Fruit fly (Drosophila melanogaster) whole organism, embryonic: ENCODE results near the gene CG32483.

Experiments used
- Atf3 ChIP-seq: fragments of 200-800 bp; sonication (Bioruptor generic); optimal IDR thresholded peaks from 3 replicates; lab custom pipeline; 2016; ENCODE audit warnings: missing biosample characterization, missing genetic modification characterization
- B-H1 ChIP-seq: fragments of 200-800 bp; sonication (Bioruptor generic); IDR thresholded peaks from 3 replicates; pipeline ENCODE4 v1.3.6; 2022; ENCODE audit warnings: missing biosample characterization, missing genetic modification characterization
- Bdp1 ChIP-seq: fragments of 200-800 bp; sonication (Bioruptor generic); optimal IDR thresholded peaks from 3 replicates; lab custom pipeline; 2016; ENCODE audit warnings: missing biosample characterization, missing genetic modification characterization
- Blimp-1 ChIP-seq: fragments of 200-800 bp; sonication (Bioruptor generic); optimal IDR thresholded peaks from 3 replicates; lab custom pipeline; 2018; ENCODE audit warnings: missing biosample characterization, missing genetic modification characterization, mild to moderate bottlenecking, moderate library complexity, missing genetic modification reagents
- CG10543 ChIP-seq: fragments of 200-800 bp; sonication (Bioruptor generic); optimal IDR thresholded peaks from 3 replicates; lab custom pipeline; 2017; ENCODE audit warnings: missing biosample characterization, mild to moderate bottlenecking, missing genetic modification characterization, moderate library complexity
- CG12659 ChIP-seq: fragments of 200-800 bp; sonication (Bioruptor generic); optimal IDR thresholded peaks from 3 replicates; lab custom pipeline; 2017; ENCODE audit warnings: mild to moderate bottlenecking, missing biosample characterization, missing genetic modification reagents, missing genetic modification characterization
- CG12942 ChIP-seq: fragments of 200-800 bp; sonication (Bioruptor generic); optimal IDR thresholded peaks from 3 replicates; lab custom pipeline; 2016; ENCODE audit warnings: missing biosample characterization, missing genetic modification characterization
- CG13123 ChIP-seq: fragments of 200-800 bp; sonication (Bioruptor generic); optimal IDR thresholded peaks from 2 replicates; lab custom pipeline; 2016; ENCODE audit warnings: missing biosample characterization, missing genetic modification characterization
- CG13775 ChIP-seq: fragments of 200-800 bp; sonication (Bioruptor generic); optimal IDR thresholded peaks from 3 replicates; lab custom pipeline; 2017; ENCODE audit warnings: missing biosample characterization, mild to moderate bottlenecking, missing genetic modification characterization
- CG14710 ChIP-seq: fragments of 200-800 bp; sonication (Bioruptor generic); optimal IDR thresholded peaks from 3 replicates; lab custom pipeline; 2019; ENCODE audit warnings: missing biosample characterization, mild to moderate bottlenecking, missing genetic modification characterization, moderate library complexity
- CG15696 ChIP-seq: fragments of 200-800 bp; sonication (Bioruptor generic); optimal IDR thresholded peaks from 2 replicates; lab custom pipeline; 2019; ENCODE audit warnings: missing biosample characterization, mild to moderate bottlenecking, missing genetic modification characterization, moderate library complexity
- CG17568 ChIP-seq: fragments of 200-800 bp; sonication (Bioruptor generic); optimal IDR thresholded peaks from 2 replicates; lab custom pipeline; 2018; ENCODE audit warnings: missing biosample characterization, mild to moderate bottlenecking, missing genetic modification characterization, moderate library complexity
- CG33213 ChIP-seq: fragments of 200-800 bp; sonication (Bioruptor generic); optimal IDR thresholded peaks from 3 replicates; lab custom pipeline; 2016; ENCODE audit warnings: missing biosample characterization, missing genetic modification characterization
- CG4328 ChIP-seq: fragments of 200-800 bp; sonication (Bioruptor generic); optimal IDR thresholded peaks from 3 replicates; lab custom pipeline; 2017; ENCODE audit warnings: missing biosample characterization, missing genetic modification reagents, missing genetic modification characterization
- CG5180 ChIP-seq: fragments of 200-800 bp; sonication (Bioruptor generic); optimal IDR thresholded peaks from 3 replicates; lab custom pipeline; 2017; ENCODE audit warnings: missing biosample characterization, missing genetic modification characterization, mild to moderate bottlenecking, moderate library complexity, missing genetic modification reagents
- CG6765 ChIP-seq: fragments of 200-800 bp; sonication (Bioruptor generic); optimal IDR thresholded peaks from 3 replicates; lab custom pipeline; 2017; ENCODE audit warnings: missing biosample characterization, mild to moderate bottlenecking, missing genetic modification characterization
- CG8924 ChIP-seq: fragments of 200-800 bp; optimal IDR thresholded peaks from 3 replicates; lab custom pipeline; 2019; ENCODE audit warnings: missing biosample characterization, mild to moderate bottlenecking, missing genetic modification characterization, moderate library complexity
- CG9437 ChIP-seq: fragments of 200-800 bp; sonication (Bioruptor generic); optimal IDR thresholded peaks from 2 replicates; lab custom pipeline; 2018; ENCODE audit warnings: missing biosample characterization, mild to moderate bottlenecking, missing genetic modification characterization
- CG9876 ChIP-seq: fragments of 200-800 bp; sonication (Bioruptor generic); optimal IDR thresholded peaks from 2 replicates; lab custom pipeline; 2016; ENCODE audit warnings: missing biosample characterization, missing genetic modification characterization
- CTCF ChIP-seq: fragments of 200-800 bp; sonication (Bioruptor generic); optimal IDR thresholded peaks from 2 replicates; lab custom pipeline; 2017; ENCODE audit warnings: missing biosample characterization, mild to moderate bottlenecking, missing genetic modification characterization, moderate library complexity
- Deaf1 ChIP-seq: fragments of 200-800 bp; optimal IDR thresholded peaks from 3 replicates; lab custom pipeline; 2019; ENCODE audit warnings: missing biosample characterization, mild to moderate bottlenecking, missing genetic modification characterization, moderate library complexity
- Dfd ChIP-seq, 2 experiments: fragments of >200 bp; optimal IDR thresholded peaks; 2 replicates each; lab custom pipeline; 2017; ENCODE audit warnings: missing biosample characterization in 2 of 2, missing genetic modification characterization in 2 of 2
- Doc3 ChIP-seq: fragments of 200-800 bp; sonication (Bioruptor generic); IDR thresholded peaks from 3 replicates; pipeline ENCODE4 v1.3.6; 2022; ENCODE audit warnings: missing biosample characterization, missing genetic modification characterization; ENCODE audit not compliant: partially characterized antibody
- MBD-R2 ChIP-seq: fragments of 200-800 bp; sonication (Bioruptor generic); IDR thresholded peaks from 2 replicates; pipeline ENCODE4 v1.3.6; 2022; ENCODE audit warnings: missing biosample characterization, missing genetic modification characterization
- Mad ChIP-seq: fragments of 200-800 bp; sonication (Bioruptor generic); optimal IDR thresholded peaks from 2 replicates; lab custom pipeline; 2016; ENCODE audit warnings: missing biosample characterization, missing genetic modification characterization
- Med ChIP-seq: fragments of 200-800 bp; sonication (Bioruptor generic); peaks from one replicate; lab custom pipeline; 2016; ENCODE audit warnings: missing biosample characterization, missing genetic modification characterization, mild to moderate bottlenecking, inconsistent platforms, moderate library complexity
- Mes4 ChIP-seq: fragments of 200-800 bp; sonication (Bioruptor generic); optimal IDR thresholded peaks from 2 replicates; lab custom pipeline; 2016; ENCODE audit warnings: missing biosample characterization, missing genetic modification characterization
- Sin3A ChIP-seq: fragments of >200 bp; optimal IDR thresholded peaks from 2 replicates; lab custom pipeline; 2018
- Sry-δ ChIP-seq: fragments of 200-800 bp; sonication (Bioruptor generic); optimal IDR thresholded peaks from 2 replicates; lab custom pipeline; 2016; ENCODE audit warnings: missing biosample characterization, missing genetic modification characterization
- ab ChIP-seq: fragments of 200-800 bp; sonication (Bioruptor generic); optimal IDR thresholded peaks from 2 replicates; lab custom pipeline; 2016; ENCODE audit warnings: missing biosample characterization, missing genetic modification characterization
- ase ChIP-seq: fragments of 200-800 bp; sonication (Bioruptor generic); IDR thresholded peaks from 3 replicates; pipeline ENCODE4 v1.3.6; 2022; ENCODE audit warnings: missing biosample characterization, missing genetic modification characterization
- cwo ChIP-seq: fragments of 200-800 bp; sonication (Bioruptor generic); optimal IDR thresholded peaks from 3 replicates; lab custom pipeline; 2017; ENCODE audit warnings: missing biosample characterization, missing genetic modification characterization, mild to moderate bottlenecking, moderate library complexity, missing genetic modification reagents
- disco-r ChIP-seq: fragments of 200-800 bp; sonication (Bioruptor generic); optimal IDR thresholded peaks from 2 replicates; lab custom pipeline; 2016; ENCODE audit warnings: missing biosample characterization, missing genetic modification characterization
- dm ChIP-seq: fragments of 200-800 bp; sonication (Bioruptor generic); optimal IDR thresholded peaks from 3 replicates; lab custom pipeline; 2016; ENCODE audit warnings: missing biosample characterization, missing genetic modification characterization
- dmrt99B ChIP-seq: fragments of 200-800 bp; sonication (Bioruptor generic); optimal IDR thresholded peaks from 2 replicates; lab custom pipeline; 2018; ENCODE audit warnings: missing biosample characterization, mild to moderate bottlenecking, missing genetic modification characterization, moderate library complexity
- gfzf ChIP-seq: fragments of 200-800 bp; sonication (Bioruptor generic); optimal IDR thresholded peaks from 2 replicates; lab custom pipeline; 2016; ENCODE audit warnings: missing biosample characterization, mild to moderate bottlenecking, missing genetic modification characterization, moderate library complexity
- gsb-n ChIP-seq: fragments of 200-800 bp; sonication (Bioruptor generic); optimal IDR thresholded peaks from 3 replicates; lab custom pipeline; 2018; ENCODE audit warnings: missing biosample characterization, mild to moderate bottlenecking, missing genetic modification characterization
- kay ChIP-seq: fragments of 200-800 bp; sonication (Bioruptor generic); optimal IDR thresholded peaks from 2 replicates; lab custom pipeline; 2016; ENCODE audit warnings: missing biosample characterization, missing genetic modification characterization
- lilli ChIP-seq: fragments of 200-800 bp; sonication (Bioruptor generic); optimal IDR thresholded peaks from 3 replicates; lab custom pipeline; 2016; ENCODE audit warnings: missing biosample characterization, missing genetic modification characterization
- nerfin-1 ChIP-seq: fragments of 200-800 bp; sonication (Bioruptor generic); optimal IDR thresholded peaks from 3 replicates; lab custom pipeline; 2019; ENCODE audit warnings: missing biosample characterization, mild to moderate bottlenecking, missing genetic modification characterization, moderate library complexity
- otp ChIP-seq: fragments of 200-800 bp; sonication (Bioruptor generic); IDR thresholded peaks from 3 replicates; pipeline ENCODE4, ENCODE4 v1.3.6; 2022; ENCODE audit warnings: missing biosample characterization, missing genetic modification characterization
- pan ChIP-seq, 4 experiments: fragments of >200 bp in 3 of 4; fragments of 200-800 bp in 1 of 4; sonication (Bioruptor generic) in 1 of 4; optimal IDR thresholded peaks in 3 of 4; IDR thresholded peaks in 1 of 4; 2 replicates each; pipeline versions ENCODE4 v1.3.6 to Lab custom; 2017 to 2022; ENCODE audit warnings: missing biosample characterization in 2 of 4, missing genetic modification characterization in 2 of 4, mixed read lengths in 1 of 4
- pho ChIP-seq: fragments of 200-800 bp; sonication (Bioruptor generic); optimal IDR thresholded peaks from 2 replicates; lab custom pipeline; 2016; ENCODE audit warnings: missing biosample characterization, missing genetic modification characterization
- row ChIP-seq: fragments of 200-800 bp; sonication (Bioruptor generic); IDR thresholded peaks from 3 replicates; pipeline ENCODE4 v1.3.6; 2022; ENCODE audit warnings: missing biosample characterization, missing genetic modification characterization
- salm ChIP-seq: fragments of 200-800 bp; sonication (Bioruptor generic); optimal IDR thresholded peaks from 2 replicates; lab custom pipeline; 2018; ENCODE audit warnings: missing biosample characterization, mild to moderate bottlenecking, missing genetic modification characterization
- scrt ChIP-seq: fragments of 200-800 bp; sonication (Bioruptor generic); optimal IDR thresholded peaks from 2 replicates; lab custom pipeline; 2018; ENCODE audit warnings: missing biosample characterization, mild to moderate bottlenecking, missing genetic modification characterization, moderate library complexity
- sob ChIP-seq: fragments of 200-800 bp; sonication (Bioruptor generic); IDR thresholded peaks from 2 replicates; pipeline ENCODE4 v1.3.6; 2022; ENCODE audit warnings: missing biosample characterization, missing genetic modification characterization
- trem ChIP-seq: fragments of 200-800 bp; optimal IDR thresholded peaks from 3 replicates; lab custom pipeline; 2019; ENCODE audit warnings: missing biosample characterization, mild to moderate bottlenecking, missing genetic modification characterization, moderate library complexity
- twi ChIP-seq: fragments of 200-800 bp; optimal IDR thresholded peaks from 2 replicates; lab custom pipeline; 2019; ENCODE audit warnings: missing biosample characterization, mild to moderate bottlenecking, missing genetic modification characterization, moderate library complexity
- zf30C ChIP-seq: fragments of 200-800 bp; sonication (Bioruptor generic); optimal IDR thresholded peaks from 3 replicates; lab custom pipeline; 2018; ENCODE audit warnings: missing biosample characterization, mild to moderate bottlenecking, missing genetic modification characterization
- zfh1 ChIP-seq: fragments of 200-800 bp; sonication (Bioruptor generic); IDR thresholded peaks from 3 replicates; pipeline ENCODE4 v1.3.6; 2022; ENCODE audit warnings: missing biosample characterization, missing genetic modification characterization
- zfh2 ChIP-seq: fragments of 200-800 bp; sonication (Bioruptor generic); optimal IDR thresholded peaks from 2 replicates; lab custom pipeline; 2016; ENCODE audit warnings: missing biosample characterization, missing genetic modification characterization

Gene CG32483

DNA sequence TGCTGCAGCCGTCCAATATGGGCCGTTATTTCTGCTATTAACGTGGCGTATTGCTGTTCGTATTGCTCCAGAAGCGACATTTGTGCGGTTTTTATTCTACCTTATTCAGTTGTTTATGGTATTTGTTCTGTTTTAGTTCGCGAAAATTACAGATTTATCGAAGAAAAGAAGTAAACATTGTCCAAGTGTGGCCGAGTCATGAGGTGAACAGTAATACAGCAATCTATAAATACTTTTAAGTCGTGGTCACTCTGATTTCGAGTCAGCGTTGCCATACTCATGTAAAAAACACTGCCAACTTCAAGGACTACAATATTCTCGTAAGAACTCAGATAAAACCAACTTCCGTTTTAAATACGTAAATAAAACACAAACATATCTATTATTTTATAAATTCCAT, 2.8 kb upstream of the CG32483 start, which contains the start of gene Vti1a (continued):
- TF ChIP-seq gfzf (GFP tag; lab: Kevin White, UChicago) (peak; percentile 90), CG8924 (tag; lab: Kevin White, UChicago) (no peak), cwo (GFP tag; lab: Kevin White, UChicago) (no peak), kay (no peak), salm (tag; lab: Kevin White, UChicago) (no peak), CG12942 (no peak), ase (no peak), CG4328 (GFP tag; lab: Kevin White, UChicago) (no peak), CG15696 (no peak), Bdp1 (GFP tag; lab: Kevin White, UChicago) (no peak), CG9876 (GFP tag; lab: Kevin White, UChicago) (no peak), CG6765 (no peak), zf30C (GFP tag; lab: Kevin White, UChicago) (no peak), Dfd (GFP tag; optimal IDR thresholded peaks at IDR 0.05; lab: Kevin White, UChicago) (no peak), otp (GFP tag; lab: Robert Waterston, UW) (no peak), Doc3 (GFP tag; lab: Robert Waterston, UW) (peak; percentile 40; the same call in 1 of the 3 replicates), scrt (GFP tag; lab: Kevin White, UChicago) (peak; percentile 12), CG14710 (tag; lab: Kevin White, UChicago) (peak; percentile 71), pho (no peak), CG13123 (GFP tag; lab: Kevin White, UChicago) (no peak), nerfin-1 (tag; lab: Kevin White, UChicago) (no peak), Deaf1 (peak; percentile 9), CG13775 (GFP tag; lab: Kevin White, UChicago) (no peak), Mad (GFP tag; lab: Kevin White, UChicago) (no peak), CTCF (peak; percentile 42), ab (GFP tag; lab: Kevin White, UChicago) (no peak), CG5180 (no peak), Med (GFP tag; lab: Kevin White, UChicago) (peak; percentile 59), B-H1 (GFP tag; lab: Robert Waterston, UW) (no peak), Sin3A (peak; percentile 3), MBD-R2 (peak; percentile 82), pan (optimal IDR thresholded peaks at IDR 0.05; lab: Kevin White, UChicago) (no peak), pan (GFP tag; optimal IDR thresholded peaks at IDR 0.05 in 1 of 2, IDR thresholded peaks at IDR 0.05 in 1 of 2) (no peak), CG9437 (no peak), zfh1 (GFP tag; lab: Robert Waterston, UW) (no peak), row (GFP tag; lab: Robert Waterston, UW) (peak; percentile 36; the same call in 1 of the 3 replicates), lilli (GFP tag; lab: Kevin White, UChicago) (no peak), trem (tag; lab: Kevin White, UChicago) (peak; percentile 96), dm (GFP tag; lab: Kevin White, UChicago) (no peak), sob (GFP tag; lab: Robert Waterston, UW) (no peak), Sry-δ (peak; percentile 6), dmrt99B (tag; lab: Kevin White, UChicago) (no peak), Blimp-1 (GFP tag; lab: Kevin White, UChicago) (no peak), Mes4 (GFP tag; lab: Kevin White, UChicago) (no peak), CG12659 (GFP tag; lab: Kevin White, UChicago) (peak; percentile 34), disco-r (GFP tag; lab: Kevin White, UChicago) (no peak), CG17568 (GFP tag; lab: Kevin White, UChicago) (no peak), zfh2 (GFP tag; lab: Kevin White, UChicago) (no peak), twi (no peak), CG10543 (GFP tag; lab: Kevin White, UChicago) (no peak), Atf3 (GFP tag; lab: Kevin White, UChicago) (no peak), CG33213 (GFP tag; lab: Kevin White, UChicago) (peak; percentile 46), gsb-n (tag; lab: Kevin White, UChicago) (no peak)
